Fruit fly (Drosophila melanogaster) whole organism, embryonic: Measurements from ENCODE around the gene ec.

Experiments used
- CG10431 ChIP-seq: fragments of 200-800 bp; sonication (Bioruptor generic); optimal IDR thresholded peaks from 3 replicates; lab custom pipeline; 2018; ENCODE audit warnings: missing biosample characterization, mild to moderate bottlenecking, missing genetic modification characterization
- CG15269 ChIP-seq: fragments of 200-800 bp; sonication (Bioruptor generic); optimal IDR thresholded peaks from 2 replicates; lab custom pipeline; 2018; ENCODE audit warnings: missing biosample characterization, mild to moderate bottlenecking, missing genetic modification characterization, moderate library complexity
- CG15696 ChIP-seq: fragments of 200-800 bp; sonication (Bioruptor generic); optimal IDR thresholded peaks from 2 replicates; lab custom pipeline; 2019; ENCODE audit warnings: missing biosample characterization, mild to moderate bottlenecking, missing genetic modification characterization, moderate library complexity
- CG17568 ChIP-seq: fragments of 200-800 bp; sonication (Bioruptor generic); optimal IDR thresholded peaks from 2 replicates; lab custom pipeline; 2018; ENCODE audit warnings: missing biosample characterization, mild to moderate bottlenecking, missing genetic modification characterization, moderate library complexity
- CG2116 ChIP-seq: fragments of 200-800 bp; sonication (Bioruptor generic); optimal IDR thresholded peaks from 3 replicates; lab custom pipeline; 2018; ENCODE audit warnings: missing biosample characterization, mild to moderate bottlenecking, missing genetic modification characterization
- CG2199 ChIP-seq: fragments of 200-800 bp; sonication (Bioruptor generic); IDR thresholded peaks from 3 replicates; pipeline ENCODE4 v1.3.6; 2022; ENCODE audit warnings: missing biosample characterization, missing genetic modification characterization
- CG2202 ChIP-seq: fragments of 200-800 bp; sonication (Bioruptor generic); optimal IDR thresholded peaks from 2 replicates; lab custom pipeline; 2018; ENCODE audit warnings: missing biosample characterization, mild to moderate bottlenecking, missing genetic modification characterization
- CG2712 ChIP-seq: fragments of 200-800 bp; optimal IDR thresholded peaks from 3 replicates; lab custom pipeline; 2019; ENCODE audit warnings: missing biosample characterization, mild to moderate bottlenecking, missing genetic modification characterization, moderate library complexity
- CG2875 ChIP-seq: fragments of 200-800 bp; sonication (Bioruptor generic); optimal IDR thresholded peaks from 2 replicates; lab custom pipeline; 2017; ENCODE audit warnings: missing biosample characterization, mild to moderate bottlenecking, missing genetic modification characterization, missing genetic modification reagents
- CG30403 ChIP-seq: fragments of 200-800 bp; sonication (Bioruptor generic); optimal IDR thresholded peaks from 3 replicates; lab custom pipeline; 2016; ENCODE audit warnings: missing biosample characterization, missing genetic modification characterization
- CG4424 ChIP-seq: fragments of 200-800 bp; sonication (Bioruptor generic); optimal IDR thresholded peaks from 3 replicates; lab custom pipeline; 2016; ENCODE audit warnings: missing biosample characterization, missing genetic modification characterization
- CG6254 ChIP-seq: fragments of 200-800 bp; sonication (Bioruptor generic); optimal IDR thresholded peaks from 3 replicates; lab custom pipeline; 2017; ENCODE audit warnings: mild to moderate bottlenecking, missing biosample characterization, missing genetic modification reagents, missing genetic modification characterization
- CG6765 ChIP-seq: fragments of 200-800 bp; sonication (Bioruptor generic); optimal IDR thresholded peaks from 3 replicates; lab custom pipeline; 2017; ENCODE audit warnings: missing biosample characterization, mild to moderate bottlenecking, missing genetic modification characterization
- CG7556 ChIP-seq: fragments of 200-800 bp; sonication (Bioruptor generic); optimal IDR thresholded peaks from 2 replicates; lab custom pipeline; 2017; ENCODE audit warnings: missing biosample characterization, mild to moderate bottlenecking, missing genetic modification characterization
- CG7839 ChIP-seq: fragments of 200-800 bp; sonication (Bioruptor generic); optimal IDR thresholded peaks from 3 replicates; lab custom pipeline; 2018; ENCODE audit warnings: missing biosample characterization, mild to moderate bottlenecking, missing genetic modification characterization, moderate library complexity
- CG8924 ChIP-seq: fragments of 200-800 bp; optimal IDR thresholded peaks from 3 replicates; lab custom pipeline; 2019; ENCODE audit warnings: missing biosample characterization, mild to moderate bottlenecking, missing genetic modification characterization, moderate library complexity
- CG9727 ChIP-seq: fragments of 200-800 bp; sonication (Bioruptor generic); optimal IDR thresholded peaks from 3 replicates; lab custom pipeline; 2017; ENCODE audit warnings: missing biosample characterization, mild to moderate bottlenecking, missing genetic modification characterization
- CG9876 ChIP-seq: fragments of 200-800 bp; sonication (Bioruptor generic); optimal IDR thresholded peaks from 2 replicates; lab custom pipeline; 2016; ENCODE audit warnings: missing biosample characterization, missing genetic modification characterization
- Dp ChIP-seq: fragments of 200-800 bp; sonication (Bioruptor generic); optimal IDR thresholded peaks from 2 replicates; lab custom pipeline; 2018; ENCODE audit warnings: missing biosample characterization, mild to moderate bottlenecking, missing genetic modification characterization, moderate library complexity
- HLH3B ChIP-seq: fragments of 200-800 bp; sonication (Bioruptor generic); IDR thresholded peaks from 2 replicates; pipeline ENCODE4 v1.3.6; 2022; ENCODE audit warnings: missing biosample characterization, missing genetic modification characterization
- Hand ChIP-seq: fragments of 200-800 bp; sonication (Bioruptor generic); optimal IDR thresholded peaks from 2 replicates; lab custom pipeline; 2017; ENCODE audit warnings: mild to moderate bottlenecking, missing biosample characterization, missing genetic modification reagents, missing genetic modification characterization
- Hey ChIP-seq: fragments of 200-800 bp; sonication (Bioruptor generic); optimal IDR thresholded peaks from 3 replicates; lab custom pipeline; 2018; ENCODE audit warnings: missing biosample characterization, mild to moderate bottlenecking, missing genetic modification characterization
- NC2β ChIP-seq: fragments of 200-800 bp; sonication (Bioruptor generic); optimal IDR thresholded peaks from 2 replicates; lab custom pipeline; 2016; ENCODE audit warnings: missing biosample characterization, missing genetic modification characterization
- Nf-YB ChIP-seq: fragments of 200-800 bp; sonication (Bioruptor generic); optimal IDR thresholded peaks from 3 replicates; lab custom pipeline; 2019; ENCODE audit warnings: missing biosample characterization, mild to moderate bottlenecking, missing genetic modification characterization, moderate library complexity
- Pdp1 ChIP-seq, 2 experiments: fragments of 200-800 bp; sonication (Bioruptor generic); optimal IDR thresholded peaks; 3 replicates each; lab custom pipeline; 2016; ENCODE audit warnings: missing biosample characterization in 2 of 2, missing genetic modification characterization in 2 of 2, mild to moderate bottlenecking in 1 of 2, moderate library complexity in 1 of 2
- Usf ChIP-seq: fragments of 200-800 bp; sonication (Bioruptor generic); optimal IDR thresholded peaks from 2 replicates; lab custom pipeline; 2017; ENCODE audit warnings: missing genotype, missing biosample characterization, missing genetic modification characterization
- Vsx1 ChIP-seq: fragments of 200-800 bp; sonication (Bioruptor generic); optimal IDR thresholded peaks from 2 replicates; lab custom pipeline; 2017; ENCODE audit warnings: missing biosample characterization, mild to moderate bottlenecking, missing genetic modification characterization, missing genetic modification reagents
- Xbp1 ChIP-seq: fragments of 200-800 bp; sonication (Bioruptor generic); optimal IDR thresholded peaks from 3 replicates; lab custom pipeline; 2016; ENCODE audit warnings: missing biosample characterization, mild to moderate bottlenecking, missing genetic modification characterization
- chm ChIP-seq: fragments of 200-800 bp; sonication (Bioruptor generic); IDR thresholded peaks from 2 replicates; pipeline ENCODE4 v1.3.6; 2022; ENCODE audit warnings: missing biosample characterization, missing genetic modification characterization
- dmrt11E ChIP-seq: fragments of 200-800 bp; sonication (Bioruptor generic); optimal IDR thresholded peaks from 3 replicates; lab custom pipeline; 2018; ENCODE audit warnings: missing biosample characterization, mild to moderate bottlenecking, missing genetic modification characterization, moderate library complexity
- fd102C ChIP-seq: fragments of 200-800 bp; sonication (Bioruptor generic); optimal IDR thresholded peaks from 2 replicates; lab custom pipeline; 2018; ENCODE audit warnings: missing biosample characterization, mild to moderate bottlenecking, missing genetic modification characterization, moderate library complexity
- fru ChIP-seq: fragments of >200 bp; optimal IDR thresholded peaks from 2 replicates; lab custom pipeline; 2017
- gsb ChIP-seq: fragments of 200-800 bp; sonication (Bioruptor generic); IDR thresholded peaks from 2 replicates; pipeline ENCODE4 v1.3.6; 2022; ENCODE audit warnings: missing biosample characterization, missing genetic modification characterization
- hkb ChIP-seq, 2 experiments: fragments of 200-800 bp in 1 of 2; fragments of >200 bp in 1 of 2; sonication (Bioruptor generic) in 1 of 2; IDR thresholded peaks in 1 of 2; optimal IDR thresholded peaks in 1 of 2; 2 replicates each; pipeline versions ENCODE4 v1.3.6 to Lab custom; 2017 to 2022; ENCODE audit warnings: missing biosample characterization in 1 of 2, missing genetic modification characterization in 1 of 2
- ken ChIP-seq: fragments of 200-800 bp; sonication (Bioruptor generic); IDR thresholded peaks from 3 replicates; pipeline ENCODE4 v1.3.6; 2022; ENCODE audit warnings: missing biosample characterization, missing genetic modification characterization
- klu ChIP-seq: fragments of 200-800 bp; sonication (Bioruptor generic); IDR thresholded peaks from 2 replicates; pipeline ENCODE4 v1.3.6; 2022; ENCODE audit warnings: missing biosample characterization, missing genetic modification characterization
- maf-S ChIP-seq: fragments of 200-800 bp; sonication (Bioruptor generic); optimal IDR thresholded peaks from 2 replicates; lab custom pipeline; 2016; ENCODE audit warnings: missing biosample characterization, missing genetic modification characterization
- mam ChIP-seq: fragments of 200-800 bp; sonication (Bioruptor generic); optimal IDR thresholded peaks from 3 replicates; lab custom pipeline; 2016; ENCODE audit warnings: missing biosample characterization, missing genetic modification characterization
- pfk ChIP-seq: fragments of 200-800 bp; sonication (Bioruptor generic); optimal IDR thresholded peaks from 2 replicates; lab custom pipeline; 2018; ENCODE audit warnings: missing biosample characterization, mild to moderate bottlenecking, missing genetic modification characterization, moderate library complexity
- pros ChIP-seq: fragments of 200-800 bp; sonication (Bioruptor generic); optimal IDR thresholded peaks from 3 replicates; lab custom pipeline; 2019; ENCODE audit warnings: missing biosample characterization, mild to moderate bottlenecking, missing genetic modification characterization, moderate library complexity
- pum ChIP-seq: fragments of 200-800 bp; sonication (Bioruptor generic); optimal IDR thresholded peaks from 2 replicates; lab custom pipeline; 2016; ENCODE audit warnings: missing biosample characterization, missing genetic modification characterization
- schlank ChIP-seq: fragments of 200-800 bp; sonication (Bioruptor generic); optimal IDR thresholded peaks from 2 replicates; lab custom pipeline; 2018; ENCODE audit warnings: missing biosample characterization, mild to moderate bottlenecking, missing genetic modification characterization
- sens-2 ChIP-seq: fragments of 200-800 bp; sonication (Bioruptor generic); IDR thresholded peaks from 2 replicates; pipeline ENCODE4 v1.3.6; 2022; ENCODE audit warnings: missing biosample characterization, missing genetic modification characterization
- shn ChIP-seq: fragments of 200-800 bp; sonication (Bioruptor generic); optimal IDR thresholded peaks from 3 replicates; lab custom pipeline; 2016; ENCODE audit warnings: missing biosample characterization, missing genetic modification characterization
- ssp ChIP-seq: fragments of 200-800 bp; sonication (Bioruptor generic); IDR thresholded peaks from 2 replicates; pipeline ENCODE4 v1.3.6; 2022; ENCODE audit warnings: missing biosample characterization, missing genetic modification characterization
- tio ChIP-seq: fragments of 200-800 bp; sonication (Bioruptor generic); optimal IDR thresholded peaks from 2 replicates; lab custom pipeline; 2017; ENCODE audit warnings: missing biosample characterization, missing genetic modification characterization, inconsistent platforms
- tna ChIP-seq: fragments of 200-800 bp; sonication (Bioruptor generic); IDR thresholded peaks from 2 replicates; pipeline ENCODE4 v1.3.6; 2022; ENCODE audit warnings: missing biosample characterization, missing genetic modification characterization; ENCODE audit not compliant: partially characterized antibody
- toy ChIP-seq: fragments of 200-800 bp; sonication (Bioruptor generic); IDR thresholded peaks from 2 replicates; pipeline ENCODE4 v1.3.6; 2022; ENCODE audit warnings: missing biosample characterization, missing genetic modification characterization
- tx ChIP-seq: fragments of 200-800 bp; sonication (Bioruptor generic); optimal IDR thresholded peaks from 2 replicates; lab custom pipeline; 2016; ENCODE audit warnings: missing biosample characterization, missing genetic modification characterization
- unpg ChIP-seq: fragments of 200-800 bp; sonication (Bioruptor generic); optimal IDR thresholded peaks from 3 replicates; lab custom pipeline; 2018; ENCODE audit warnings: missing biosample characterization, mild to moderate bottlenecking, missing genetic modification characterization, moderate library complexity
- wdn ChIP-seq: fragments of 200-800 bp; sonication (Bioruptor generic); IDR thresholded peaks from 2 replicates; pipeline ENCODE4 v1.3.6; 2022; ENCODE audit warnings: missing biosample characterization, missing genetic modification characterization
- z ChIP-seq: fragments of 200-800 bp; sonication (Bioruptor generic); IDR thresholded peaks from 3 replicates; pipeline ENCODE4 v1.3.6; 2022; ENCODE audit warnings: missing biosample characterization, missing genetic modification characterization

Gene ec

dm6 chrX:3868456-3869023 lies 57.0 kb downstream of the ec start, which contains the start of gene CG2930 (continued):
- TF ChIP-seq CG10431 (GFP tag; lab: Kevin White, UChicago) (peak; percentile 54), toy (GFP tag; lab: Robert Waterston, UW) (0 out of 2 replicates have a peak, but pooled peaks have one; percentile 31), CG9727 (GFP tag; lab: Kevin White, UChicago) (peak; percentile 79), mam (GFP tag; lab: Kevin White, UChicago) (peak; percentile 70), NC2β (peak; percentile 82), CG4424 (GFP tag; lab: Kevin White, UChicago) (peak; percentile 90), CG8924 (tag; lab: Kevin White, UChicago) (peak; percentile 79), Hey (tag; lab: Kevin White, UChicago) (no peak), pfk (GFP tag; lab: Kevin White, UChicago) (no peak), tx (peak; percentile 69), Xbp1 (peak; percentile 87), HLH3B (GFP tag; lab: Robert Waterston, UW) (peak; percentile 94), pros (GFP tag; lab: Kevin White, UChicago) (no peak), wdn (GFP tag; lab: Robert Waterston, UW) (peak; percentile 41; the same call in 1 of the 2 replicates), fd102C (GFP tag; lab: Kevin White, UChicago) (peak; percentile 13), pum (GFP tag; lab: Kevin White, UChicago) (peak; percentile 80), CG7556 (peak; percentile 75), klu (peak; percentile 35; the same call in 1 of the 2 replicates), CG30403 (peak; percentile 77), z (GFP tag; lab: Robert Waterston, UW) (0 out of 3 replicates have a peak, but pooled peaks have one; percentile 34), shn (GFP tag; lab: Kevin White, UChicago) (peak; percentile 73), Pdp1 (GFP tag; optimal IDR thresholded peaks at IDR 0.05; lab: Kevin White, UChicago) (peak; percentile 77 to 84), Vsx1 (GFP tag; lab: Kevin White, UChicago) (no peak), Hand (no peak), CG15269 (peak; percentile 81), dmrt11E (peak; percentile 82), hkb (optimal IDR thresholded peaks at IDR 0.05; lab: Kevin White, UChicago) (no peak), hkb (GFP tag; IDR thresholded peaks at IDR 0.05; lab: Robert Waterston, UW) (peak; percentile 93), CG6254 (GFP tag; lab: Kevin White, UChicago) (peak; percentile 82), CG2202 (peak; percentile 74), CG6765 (GFP tag; lab: Kevin White, UChicago) (peak; percentile 5), Usf (peak; percentile 55), fru (lab: Kevin White, UChicago) (no peak), CG9876 (GFP tag; lab: Kevin White, UChicago) (peak; percentile 64), Dp (no peak), tio (GFP tag; lab: Kevin White, UChicago) (peak; percentile 68), CG2712 (tag; lab: Kevin White, UChicago) (peak; percentile 88), gsb (GFP tag; lab: Robert Waterston, UW) (peak; percentile 60), CG2199 (peak; percentile 89; the same call in 2 of the 3 replicates), CG7839 (tag; lab: Kevin White, UChicago) (peak; percentile 86), unpg (GFP tag; lab: Kevin White, UChicago) (peak; percentile 88)

dm6 chrX:3869092-3869491 lies 57.6 kb downstream of the ec start:
- TF ChIP-seq CG2875 (GFP tag; lab: Kevin White, UChicago) (no peak), sens-2 (GFP tag; lab: Robert Waterston, UW) (no peak), pros (GFP tag; lab: Kevin White, UChicago) (no peak), ken (no peak), Nf-YB (GFP tag; lab: Kevin White, UChicago) (no peak), CG17568 (GFP tag; lab: Kevin White, UChicago) (peak; percentile 17), maf-S (GFP tag; lab: Kevin White, UChicago) (no peak), chm (GFP tag; lab: Robert Waterston, UW) (no peak), CG2116 (no peak), CG15696 (no peak), schlank (tag; lab: Kevin White, UChicago) (peak; percentile 1), tna (no peak), ssp (GFP tag; lab: Robert Waterston, UW) (no peak)
